Fruit fly (Drosophila melanogaster): Measurements from ENCODE around the gene Eh.

The Eh gene

dm6 chr3R:17402434-17402833, 46.2 kb downstream of the Eh start, which contains the start of gene Sur-8 (continued):
- TF ChIP-seq topi (GFP tag; optimal IDR thresholded peaks at IDR 0.05) (peak; percentile 32), dsx (GFP tag; optimal IDR thresholded peaks at IDR 0.05; ENCODE audit: poor library complexity, severe bottlenecking) (no peak), CG6792 (GFP tag; optimal IDR thresholded peaks at IDR 0.05) (peak; percentile 23), Blimp-1 (GFP tag; optimal IDR thresholded peaks at IDR 0.05) (no peak), Sox15 (GFP tag; optimal IDR thresholded peaks at IDR 0.05) (no peak), acj6 (GFP tag; optimal IDR thresholded peaks at IDR 0.05) (peak; percentile 33)

dm6 chr3R:17401289-17401752, 47.3 kb downstream of the Eh start:
- TF ChIP-seq dsx (GFP tag; optimal IDR thresholded peaks at IDR 0.05; ENCODE audit: poor library complexity, severe bottlenecking) (no peak), CG15336 (GFP tag; IDR thresholded peaks at IDR 0.05) (peak; percentile 53), Sox102F (GFP tag; optimal IDR thresholded peaks at IDR 0.05) (peak; percentile 14), OdsH (GFP tag; optimal IDR thresholded peaks at IDR 0.05) (peak; percentile 45), Sox15 (GFP tag; optimal IDR thresholded peaks at IDR 0.05) (no peak), lz (GFP tag; optimal IDR thresholded peaks at IDR 0.05) (peak; percentile 53), svp (GFP tag) (no peak), CG6792 (GFP tag; optimal IDR thresholded peaks at IDR 0.05) (no peak), CG6163 (GFP tag; IDR thresholded peaks at IDR 0.05) (no peak), eg (GFP tag; IDR thresholded peaks at IDR 0.05) (peak; percentile 70), Eip75B (GFP tag; optimal IDR thresholded peaks at IDR 0.05) (peak; percentile 22), CG10669 (GFP tag; optimal IDR thresholded peaks at IDR 0.05) (no peak), CG31627 (GFP tag; optimal IDR thresholded peaks at IDR 0.05) (peak; percentile 46), esn (GFP tag; optimal IDR thresholded peaks at IDR 0.05) (peak; percentile 44), Eip78C (GFP tag) (peak; percentile 50), CG11762 (GFP tag; optimal IDR thresholded peaks at IDR 0.05; ENCODE audit: insufficient read depth) (no peak), Ets21C (GFP tag; optimal IDR thresholded peaks at IDR 0.05) (peak; percentile 20), Met (GFP tag; optimal IDR thresholded peaks at IDR 0.05) (peak; percentile 41), Smox (GFP tag; optimal IDR thresholded peaks at IDR 0.05) (peak; percentile 57), CG3032 (tag; optimal IDR thresholded peaks at IDR 0.05) (peak; percentile 24), Hr39 (GFP tag; optimal IDR thresholded peaks at IDR 0.05) (peak; percentile 51), CG10631 (GFP tag; optimal IDR thresholded peaks at IDR 0.05) (peak; percentile 28), CG7368 (GFP tag; optimal IDR thresholded peaks at IDR 0.05) (no peak), CG6808 (GFP tag; optimal IDR thresholded peaks at IDR 0.05) (no peak), CG6854 (GFP tag; optimal IDR thresholded peaks at IDR 0.05) (no peak), CG32006 (GFP tag; optimal IDR thresholded peaks at IDR 0.05) (peak; percentile 56), pdm3 (GFP tag; optimal IDR thresholded peaks at IDR 0.05) (peak; percentile 60), Hr4 (GFP tag; optimal IDR thresholded peaks at IDR 0.05) (peak; percentile 74), cyc (GFP tag; optimal IDR thresholded peaks at IDR 0.05) (no peak), Eip93F (GFP tag; optimal IDR thresholded peaks at IDR 0.05) (no peak), CG4318 (GFP tag; optimal IDR thresholded peaks at IDR 0.05) (no peak), CG16779 (tag; optimal IDR thresholded peaks at IDR 0.05) (no peak), CG1621 (tag; optimal IDR thresholded peaks at IDR 0.05) (no peak), CG11902 (GFP tag; optimal IDR thresholded peaks at IDR 0.05) (no peak), vri (GFP tag; optimal IDR thresholded peaks at IDR 0.05) (peak; percentile 92), ss (GFP tag; optimal IDR thresholded peaks at IDR 0.05) (no peak), Sox14 (GFP tag; optimal IDR thresholded peaks at IDR 0.05) (peak; percentile 54), achi (GFP tag; optimal IDR thresholded peaks at IDR 0.05) (peak; percentile 28), CG3919 (GFP tag; optimal IDR thresholded peaks at IDR 0.05) (no peak), acj6 (GFP tag; optimal IDR thresholded peaks at IDR 0.05) (peak; percentile 23), fkh (GFP tag; optimal IDR thresholded peaks at IDR 0.05) (peak; percentile 67), topi (GFP tag; optimal IDR thresholded peaks at IDR 0.05) (peak; percentile 10), CG11294 (GFP tag; IDR thresholded peaks at IDR 0.05) (no peak)

Data from whole organism, prepupa.